Worm (Caenorhabditis elegans) whole organism, L3 larva: ENCODE results near the gene rps-13.

Experiments
- aly-2 ChIP-seq: fragments of 150-350 bp; optimal IDR thresholded peaks from 2 replicates; lab custom pipeline; 2014; ENCODE audit warnings: missing biosample characterization, missing genetic modification characterization
- ceh-28 ChIP-seq: fragments of 150-350 bp; optimal IDR thresholded peaks from 2 replicates; lab custom pipeline; 2014; ENCODE audit warnings: missing biosample characterization, missing genetic modification reagents, missing genetic modification characterization
- ceh-82 ChIP-seq: fragments of 150-350 bp; optimal IDR thresholded peaks from 2 replicates; lab custom pipeline; 2014; ENCODE audit warnings: missing biosample characterization, missing genetic modification characterization
- ceh-9 ChIP-seq: sonication (generic microtip); optimal IDR thresholded peaks from 2 replicates; lab custom pipeline; 2018; ENCODE audit warnings: missing biosample characterization, missing genetic modification characterization
- elt-2 ChIP-seq: sonication (generic microtip); optimal IDR thresholded peaks from 2 replicates; lab custom pipeline; 2016; ENCODE audit warnings: missing genetic modification reagents, mild to moderate bottlenecking, missing genetic modification characterization, missing compliant biosample characterization
- fkh-2 ChIP-seq: fragments of 150-350 bp; optimal IDR thresholded peaks from 2 replicates; lab custom pipeline; 2014; ENCODE audit warnings: missing biosample characterization, missing genetic modification reagents, missing genetic modification characterization
- fos-1 ChIP-seq: fragments of 150-350 bp; optimal IDR thresholded peaks from 2 replicates; lab custom pipeline; 2014; ENCODE audit warnings: missing biosample characterization, missing genetic modification characterization
- lin-39 ChIP-seq: fragments of 150-350 bp; optimal IDR thresholded peaks from 2 replicates; lab custom pipeline; 2018; ENCODE audit warnings: missing biosample characterization, missing genetic modification reagents, missing genetic modification characterization
- nfya-1 ChIP-seq: sonication (generic microtip); optimal IDR thresholded peaks from 2 replicates; lab custom pipeline; 2017; ENCODE audit warnings: missing genetic modification characterization, mild to moderate bottlenecking, missing compliant biosample characterization, antibody characterized with exemption, moderate library complexity; ENCODE audit not compliant: insufficient read depth
- nhr-77 ChIP-seq: fragments of 150-350 bp; optimal IDR thresholded peaks from 2 replicates; lab custom pipeline; 2014; ENCODE audit warnings: missing biosample characterization, missing genetic modification characterization
- snpc-4 ChIP-seq: fragments of 150-350 bp; optimal IDR thresholded peaks from 2 replicates; lab custom pipeline; 2014; ENCODE audit warnings: missing biosample characterization, missing genetic modification characterization
- unc-62 ChIP-seq: fragments of 150-350 bp; sonication (generic microtip); optimal IDR thresholded peaks from 4 replicates; lab custom pipeline; 2014; ENCODE audit warnings: missing biosample characterization, missing genetic modification reagents, missing genetic modification characterization
- ztf-11 ChIP-seq: fragments of 150-350 bp; optimal IDR thresholded peaks from 2 replicates; lab custom pipeline; 2014; ENCODE audit warnings: missing biosample characterization, missing genetic modification characterization
- ztf-4 ChIP-seq: fragments of 150-350 bp; optimal IDR thresholded peaks from 2 replicates; lab custom pipeline; 2014; ENCODE audit warnings: missing biosample characterization, missing genetic modification characterization

DNA sequence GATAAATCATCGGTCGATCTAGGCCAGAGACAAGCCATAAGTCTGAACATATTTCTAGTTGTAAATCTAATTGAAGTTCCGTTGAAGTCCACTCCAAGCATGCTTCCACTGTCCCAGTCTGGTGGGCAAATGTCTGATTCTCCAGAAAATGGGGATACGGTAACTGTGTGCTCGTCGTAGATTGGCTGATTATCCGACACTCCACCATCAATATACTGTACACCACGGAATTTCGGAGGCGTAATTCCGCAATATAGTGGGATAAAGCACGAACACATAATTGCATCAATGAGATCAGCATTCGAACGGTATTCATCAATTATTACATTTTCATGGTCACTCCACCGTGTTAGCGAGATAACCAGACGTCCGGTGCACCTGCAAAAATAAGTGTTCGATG, 43.5 kb upstream of the rps-13 start:
- TF ChIP-seq nfya-1 (tag; lab: Kevin White, UChicago) (no peak), ztf-4 (tag; lab: Kevin White, UChicago) (no peak), ceh-82 (tag; lab: Kevin White, UChicago) (no peak), aly-2 (no peak), unc-62 (GFP tag; lab: Kevin White, UChicago) (no peak), ztf-11 (tag; lab: Kevin White, UChicago) (no peak), snpc-4 (tag; lab: Kevin White, UChicago) (no peak), elt-2 (tag; lab: Kevin White, UChicago) (no peak), nhr-77 (tag; lab: Kevin White, UChicago) (no peak), ceh-28 (tag; lab: Kevin White, UChicago) (no peak), fos-1 (tag; lab: Kevin White, UChicago) (no peak), fkh-2 (tag; lab: Kevin White, UChicago) (no peak), ceh-9 (tag; lab: Kevin White, UChicago) (no peak), lin-39 (no peak)
